Fruit fly (Drosophila melanogaster) whole organism, pupa: ENCODE results near the gene Cht2.

ENCODE experiments used
- D1 ChIP-seq: fragments of 200-800 bp; sonication (Bioruptor generic); optimal IDR thresholded peaks from 2 replicates; lab custom pipeline; 2018; ENCODE audit warnings: missing biosample characterization, mild to moderate bottlenecking, missing genetic modification characterization, moderate library complexity
- EcR ChIP-seq: fragments of 200-800 bp; sonication (Bioruptor generic); optimal IDR thresholded peaks from 3 replicates; lab custom pipeline; 2019; ENCODE audit warnings: missing biosample characterization, missing genetic modification characterization, mild to moderate bottlenecking, moderate library complexity, missing genetic modification reagents
- Ets98B ChIP-seq: fragments of 200-800 bp; sonication (Bioruptor generic); IDR thresholded peaks from 2 replicates; pipeline ENCODE4 v1.3.6; 2022; ENCODE audit warnings: missing biosample characterization, missing genetic modification characterization
- Pif1B ChIP-seq: fragments of 200-800 bp; sonication (Bioruptor generic); optimal IDR thresholded peaks from 3 replicates; lab custom pipeline; 2016; ENCODE audit warnings: missing biosample characterization, missing genetic modification characterization
- Snoo ChIP-seq: fragments of 200-800 bp; sonication (Bioruptor generic); optimal IDR thresholded peaks from 3 replicates; lab custom pipeline; 2017; ENCODE audit warnings: missing biosample characterization, mild to moderate bottlenecking, missing genetic modification characterization, inconsistent platforms

dm6 chr3L:1771658-1772057 lies 15.9 kb upstream of the Cht2 start, which contains the start of gene Dhc62B:
- TF ChIP-seq Ets98B: no peak
- no peak for TF ChIP-seq Snoo
- TF ChIP-seq D1 (tag; lab: Kevin White, UChicago): no peak
- TF ChIP-seq EcR (GFP tag; lab: Kevin White, UChicago): no peak
- TF ChIP-seq Pif1B (GFP tag; lab: Kevin White, UChicago): no peak
